Fruit fly (Drosophila melanogaster) S2 (cell line): ENCODE results near the gene GXIVsPLA2.

Experiments
- CG8478 ChIP-seq: fragments of >200 bp; optimal IDR thresholded peaks from 2 replicates; lab custom pipeline; 2018
- CTCF ChIP-seq, 2 experiments: fragments of >200 bp; optimal IDR thresholded peaks; 2 replicates each; lab custom pipeline; 2018

DNA sequence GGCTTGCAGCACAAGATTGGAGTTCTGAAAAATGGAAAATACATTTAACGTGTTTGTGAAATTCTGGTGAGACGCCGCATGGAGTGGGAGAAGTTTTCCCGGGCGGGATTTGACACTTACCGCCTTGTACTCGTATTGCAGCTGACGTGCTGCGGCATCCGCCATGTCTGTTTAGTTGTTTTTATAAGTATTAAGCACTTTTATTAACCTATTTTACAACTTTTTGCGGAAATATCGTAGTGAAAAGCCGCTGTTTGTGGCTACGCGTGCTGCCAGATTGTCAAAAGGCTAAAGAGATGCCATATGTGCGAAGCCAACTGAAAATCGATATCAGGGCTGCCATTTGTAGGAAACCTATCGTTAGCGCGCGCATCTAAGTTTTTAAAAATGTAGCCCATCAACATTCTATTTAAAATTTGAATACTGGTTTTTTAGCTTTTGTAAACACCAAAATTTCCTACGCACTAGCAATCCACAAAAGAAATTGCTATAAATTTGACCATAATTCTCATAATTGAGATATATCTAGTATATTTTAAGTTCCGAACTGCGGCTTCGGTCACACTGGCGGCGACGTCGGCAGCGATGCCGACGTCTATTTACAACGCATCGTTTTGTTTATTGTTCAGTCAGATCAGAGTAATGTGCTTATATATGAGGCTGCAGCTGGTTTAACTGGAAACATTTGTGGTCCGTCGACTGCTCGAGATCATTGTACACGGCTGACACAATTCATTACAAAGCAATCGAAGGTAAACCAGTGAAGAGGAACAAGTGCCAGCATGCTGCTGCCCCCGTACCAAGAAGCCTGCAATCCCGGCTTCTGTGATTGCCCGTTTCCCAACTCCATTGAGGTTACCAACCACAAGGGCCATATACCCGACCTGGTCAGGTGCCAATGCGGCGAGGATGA lies 12.9 kb downstream of the GXIVsPLA2 start, which contains the start of the genes Brr2 and CG10516:
- no peak for TF ChIP-seq CG8478
- TF ChIP-seq CTCF (optimal IDR thresholded peaks at IDR 0.05; lab: Kevin White, UChicago), result peak in 1 of 2 experiments; percentile 32
